Fruit fly (Drosophila melanogaster) whole organism, prepupa: ENCODE data around the gene CG31406.
A peak's percentile ranks its signal among the peaks of the same experiment; 100 is the strongest.

Source experiments
- Blimp-1 ChIP-seq: fragments of 200-800 bp; sonication (Bioruptor generic); optimal IDR thresholded peaks from 3 replicates; lab custom pipeline; 2017; ENCODE audit warnings: missing biosample characterization, missing genetic modification characterization, mild to moderate bottlenecking, moderate library complexity, missing genetic modification reagents
- CG11762 ChIP-seq: fragments of 200-800 bp; sonication (Bioruptor generic); optimal IDR thresholded peaks from 3 replicates; lab custom pipeline; 2016; ENCODE audit warnings: missing biosample characterization, missing genetic modification characterization; ENCODE audit not compliant: insufficient read depth
- CG6163 ChIP-seq: fragments of 200-800 bp; sonication (Bioruptor generic); IDR thresholded peaks from 3 replicates; pipeline ENCODE4 v1.3.6; 2022; ENCODE audit warnings: missing biosample characterization, missing genetic modification characterization
- CG7368 ChIP-seq: fragments of 200-800 bp; sonication (Bioruptor generic); optimal IDR thresholded peaks from 3 replicates; lab custom pipeline; 2016; ENCODE audit warnings: missing biosample characterization, missing genetic modification characterization
- CG8119 ChIP-seq: fragments of 200-800 bp; sonication (Bioruptor generic); IDR thresholded peaks from 3 replicates; pipeline ENCODE4 v1.3.6; 2022; ENCODE audit warnings: missing biosample characterization, missing genetic modification characterization
- CG8632 ChIP-seq: fragments of 200-800 bp; sonication (Bioruptor generic); optimal IDR thresholded peaks from 3 replicates; lab custom pipeline; 2016; ENCODE audit warnings: missing biosample characterization, missing genetic modification characterization
- Eip93F ChIP-seq: fragments of 200-800 bp; sonication (Bioruptor generic); optimal IDR thresholded peaks from 2 replicates; lab custom pipeline; 2016; ENCODE audit warnings: missing biosample characterization, mild to moderate bottlenecking, missing genetic modification characterization
- eg ChIP-seq: fragments of 200-800 bp; sonication (Bioruptor generic); IDR thresholded peaks from 3 replicates; pipeline ENCODE4 v1.3.6; 2022; ENCODE audit warnings: missing biosample characterization, missing genetic modification characterization
- spab ChIP-seq: fragments of 200-800 bp; sonication (Bioruptor generic); optimal IDR thresholded peaks from 2 replicates; lab custom pipeline; 2017; ENCODE audit warnings: missing biosample characterization, mild to moderate bottlenecking, missing genetic modification characterization, missing genetic modification reagents
- svp ChIP-seq: fragments of 200-800 bp; sonication (Bioruptor generic); peaks from one replicate; lab custom pipeline; 2016; ENCODE audit warnings: missing biosample characterization, missing genetic modification characterization

dm6 chr3R:10369799-10370198 is 21.2 kb downstream of the CG31406 start:
- TF ChIP-seq Eip93F (GFP tag; lab: Kevin White, UChicago) (no peak), CG6163 (GFP tag; lab: Robert Waterston, UW) (no peak), CG8632 (GFP tag; lab: Kevin White, UChicago) (no peak), spab (GFP tag; lab: Kevin White, UChicago) (no peak), CG7368 (GFP tag; lab: Kevin White, UChicago) (no peak), CG11762 (GFP tag; lab: Kevin White, UChicago) (no peak), CG8119 (GFP tag; lab: Robert Waterston, UW) (no peak), svp (GFP tag; lab: Kevin White, UChicago) (peak; percentile 90), eg (GFP tag; lab: Robert Waterston, UW) (no peak), Blimp-1 (GFP tag; lab: Kevin White, UChicago) (no peak)
